Worm (Caenorhabditis elegans) whole organism, young adult: ENCODE results near the gene F41C3.2.

Experiments
- B0019.2 ChIP-seq: fragments of 200-800 bp; sonication (Bioruptor generic); conservative IDR thresholded peaks from 2 replicates; pipeline ENCODE4 v1.3.6; 2022; ENCODE audit warnings: missing genetic modification reagents, missing genetic modification characterization, missing compliant biosample characterization
- B0035.1 ChIP-seq: sonication (generic microtip); optimal IDR thresholded peaks from 2 replicates; lab custom pipeline; 2016; ENCODE audit warnings: missing genetic modification characterization, mild to moderate bottlenecking, missing compliant biosample characterization, missing genotype, missing genetic modification reagents
- F23B12.7 ChIP-seq: sonication (generic microtip); optimal IDR thresholded peaks from 2 replicates; lab custom pipeline; 2017; ENCODE audit warnings: missing genetic modification characterization, mild to moderate bottlenecking, missing compliant biosample characterization, antibody characterized with exemption, moderate library complexity; ENCODE audit not compliant: insufficient read depth
- F39B2.1 ChIP-seq: fragments of 200-800 bp; sonication (Bioruptor generic); IDR thresholded peaks from 2 replicates; pipeline ENCODE4 v1.3.6; 2022; ENCODE audit warnings: missing genetic modification reagents, missing genetic modification characterization, missing compliant biosample characterization
- F57C9.4 ChIP-seq: sonication (generic microtip); optimal IDR thresholded peaks from 2 replicates; lab custom pipeline; 2017; ENCODE audit warnings: mild to moderate bottlenecking, missing genetic modification characterization, missing compliant biosample characterization
- T07F8.4 ChIP-seq: sonication (generic microtip); optimal IDR thresholded peaks from 2 replicates; lab custom pipeline; 2016; ENCODE audit warnings: mild to moderate bottlenecking, missing genetic modification characterization, moderate library complexity, missing compliant biosample characterization
- T26A5.8 ChIP-seq: sonication (generic microtip); optimal IDR thresholded peaks from 2 replicates; lab custom pipeline; 2016; ENCODE audit warnings: missing genetic modification characterization, missing compliant biosample characterization
- Y53F4B.3 ChIP-seq: fragments of 200-800 bp; sonication (Bioruptor generic); IDR thresholded peaks from 2 replicates; pipeline ENCODE4 v1.3.6; 2022; ENCODE audit warnings: missing genetic modification reagents, missing genetic modification characterization, missing compliant biosample characterization
- Y53G8AR.9 ChIP-seq: fragments of 200-800 bp; sonication (Bioruptor generic); conservative IDR thresholded peaks from 2 replicates; pipeline ENCODE4 v1.3.6; 2022; ENCODE audit warnings: missing genetic modification reagents, missing genetic modification characterization, missing compliant biosample characterization
- Y56A3A.18 ChIP-seq: fragments of 200-800 bp; sonication (Bioruptor generic); IDR thresholded peaks from 2 replicates; pipeline ENCODE4 v1.3.6; 2022; ENCODE audit warnings: missing genetic modification reagents, missing genetic modification characterization, missing compliant biosample characterization
- Y67H2A.10 ChIP-seq: fragments of 200-800 bp; sonication (Bioruptor generic); conservative IDR thresholded peaks from 2 replicates; pipeline ENCODE4 v1.3.6; 2022; ENCODE audit warnings: missing genetic modification reagents, missing genetic modification characterization, missing compliant biosample characterization
- ZK185.1 ChIP-seq: sonication (generic microtip); optimal IDR thresholded peaks from 2 replicates; lab custom pipeline; 2016; ENCODE audit warnings: mild to moderate bottlenecking, missing genetic modification characterization, missing compliant biosample characterization; ENCODE audit not compliant: poor library complexity, severe bottlenecking
- akir-1 ChIP-seq: fragments of 200-800 bp; sonication (Bioruptor generic); optimal IDR thresholded peaks from 2 replicates; lab custom pipeline; 2018; ENCODE audit warnings: mild to moderate bottlenecking, missing genetic modification characterization, moderate library complexity, missing compliant biosample characterization
- aptf-2 ChIP-seq: fragments of 200-800 bp; sonication (Bioruptor generic); conservative IDR thresholded peaks from 2 replicates; pipeline ENCODE4 v1.3.6; 2022; ENCODE audit warnings: missing genetic modification reagents, missing genetic modification characterization, missing compliant biosample characterization
- atf-7 ChIP-seq: sonication (generic microtip); optimal IDR thresholded peaks from 2 replicates; lab custom pipeline; 2017; ENCODE audit warnings: mild to moderate bottlenecking, missing genetic modification characterization, missing compliant biosample characterization
- attf-5 ChIP-seq: fragments of 200-800 bp; sonication (Bioruptor generic); optimal IDR thresholded peaks from 2 replicates; lab custom pipeline; 2018; ENCODE audit warnings: mild to moderate bottlenecking, missing genetic modification characterization, missing compliant biosample characterization
- bed-2 ChIP-seq: fragments of 200-800 bp; sonication (Bioruptor generic); IDR thresholded peaks from 2 replicates; pipeline ENCODE4 v1.3.6; 2022; ENCODE audit warnings: missing genetic modification reagents, missing genetic modification characterization, missing compliant biosample characterization
- ceh-58 ChIP-seq: fragments of 200-800 bp; sonication (Bioruptor generic); IDR thresholded peaks from 2 replicates; pipeline ENCODE4 v1.3.6; 2022; ENCODE audit warnings: missing genetic modification characterization, missing compliant biosample characterization
- ceh-79 ChIP-seq: sonication (generic microtip); optimal IDR thresholded peaks from 2 replicates; lab custom pipeline; 2017; ENCODE audit warnings: mild to moderate bottlenecking, missing genetic modification characterization, missing compliant biosample characterization
- die-1 ChIP-seq: sonication (generic microtip); optimal IDR thresholded peaks from 2 replicates; lab custom pipeline; 2016; ENCODE audit warnings: missing genotype, mild to moderate bottlenecking, missing genetic modification characterization, missing compliant biosample characterization
- dpl-1 ChIP-seq: fragments of 150-350 bp; optimal IDR thresholded peaks from 2 replicates; lab custom pipeline; 2014; ENCODE audit warnings: missing biosample characterization, missing genetic modification reagents, missing genetic modification characterization
- egl-18 ChIP-seq: fragments of 200-800 bp; sonication (Bioruptor generic); IDR thresholded peaks from 2 replicates; pipeline ENCODE4 v1.3.6; 2022; ENCODE audit warnings: missing genetic modification reagents, missing genetic modification characterization, missing compliant biosample characterization
- egrh-3 ChIP-seq: fragments of 200-800 bp; sonication (Bioruptor generic); IDR thresholded peaks from 2 replicates; pipeline ENCODE4 v1.3.6; 2022; ENCODE audit warnings: missing genetic modification reagents, missing genetic modification characterization, missing compliant biosample characterization
- ekl-4 ChIP-seq: fragments of 200-800 bp; sonication (Bioruptor generic); IDR thresholded peaks from 2 replicates; pipeline ENCODE4 v1.3.6; 2022; ENCODE audit warnings: missing genetic modification reagents, missing genetic modification characterization, missing compliant biosample characterization
- fkh-3 ChIP-seq: sonication (generic microtip); optimal IDR thresholded peaks from 2 replicates; lab custom pipeline; 2016; ENCODE audit warnings: mild to moderate bottlenecking, missing genetic modification characterization, missing compliant biosample characterization
- gei-17 ChIP-seq: fragments of 200-800 bp; sonication (Bioruptor generic); optimal IDR thresholded peaks from 2 replicates; lab custom pipeline; 2018; ENCODE audit warnings: mild to moderate bottlenecking, missing genetic modification characterization, missing compliant biosample characterization
- hlh-12 ChIP-seq: sonication (generic microtip); optimal IDR thresholded peaks from 2 replicates; lab custom pipeline; 2016; ENCODE audit warnings: missing genetic modification characterization, missing compliant biosample characterization
- hrde-1 ChIP-seq: sonication (generic microtip); optimal IDR thresholded peaks from 2 replicates; lab custom pipeline; 2016; ENCODE audit warnings: missing genetic modification characterization, mild to moderate bottlenecking, missing compliant biosample characterization, moderate library complexity, missing genotype, missing genetic modification reagents, borderline replicate concordance
- let-607 ChIP-seq, 2 experiments: fragments of 200-800 bp in 1 of 2; sonication (Bioruptor generic) in 1 of 2; sonication (generic microtip) in 1 of 2; optimal IDR thresholded peaks; 2 replicates each; lab custom pipeline; 2016 to 2018; ENCODE audit warnings: mild to moderate bottlenecking in 2 of 2, missing compliant biosample characterization in 2 of 2, missing genetic modification characterization in 2 of 2, moderate library complexity in 2 of 2, missing genotype in 1 of 2
- lin-26 ChIP-seq: fragments of 200-800 bp; sonication (Bioruptor generic); IDR thresholded peaks from 2 replicates; pipeline ENCODE4 v1.3.6; 2022; ENCODE audit warnings: missing genetic modification reagents, missing genetic modification characterization, missing compliant biosample characterization
- madf-3 ChIP-seq: fragments of 200-800 bp; sonication (Bioruptor generic); IDR thresholded peaks from 2 replicates; pipeline ENCODE4 v1.3.6; 2022; ENCODE audit warnings: missing genetic modification reagents, missing genetic modification characterization, missing compliant biosample characterization
- madf-6 ChIP-seq: fragments of 200-800 bp; sonication (Bioruptor generic); IDR thresholded peaks from 2 replicates; pipeline ENCODE4 v1.3.6; 2022; ENCODE audit warnings: missing genetic modification reagents, missing genetic modification characterization, missing compliant biosample characterization
- nfyb-1 ChIP-seq: fragments of 200-800 bp; sonication (Bioruptor generic); IDR thresholded peaks from 2 replicates; pipeline ENCODE4 v1.3.6; 2022; ENCODE audit warnings: missing genetic modification reagents, missing genetic modification characterization, missing compliant biosample characterization
- nhr-27 ChIP-seq: fragments of 200-800 bp; sonication (Bioruptor generic); optimal IDR thresholded peaks from 2 replicates; lab custom pipeline; 2018; ENCODE audit warnings: mild to moderate bottlenecking, missing genetic modification characterization, moderate library complexity, missing compliant biosample characterization
- nhr-90 ChIP-seq: sonication (generic microtip); optimal IDR thresholded peaks from 2 replicates; lab custom pipeline; 2016; ENCODE audit warnings: missing genotype, mild to moderate bottlenecking, missing genetic modification characterization, missing compliant biosample characterization
- rpc-1 ChIP-seq, 2 experiments: fragments of 150-350 bp in 1 of 2; sonication (generic microtip) in 1 of 2; optimal IDR thresholded peaks; 2 replicates each; lab custom pipeline; 2014 to 2018; ENCODE audit warnings: missing biosample characterization in 1 of 2, missing genetic modification characterization in 1 of 2, missing genetic modification reagents in 1 of 2, missing genotype in 1 of 2
- sdz-38 ChIP-seq: sonication (generic microtip); optimal IDR thresholded peaks from 2 replicates; lab custom pipeline; 2016; ENCODE audit warnings: missing genotype, missing genetic modification characterization, missing compliant biosample characterization
- sea-2 ChIP-seq: fragments of 200-800 bp; sonication (Bioruptor generic); IDR thresholded peaks from 2 replicates; pipeline ENCODE4 v1.3.6; 2022; ENCODE audit warnings: missing genetic modification characterization, missing compliant biosample characterization
- snpc-1.1 ChIP-seq: sonication (generic microtip); optimal IDR thresholded peaks from 2 replicates; lab custom pipeline; 2017; ENCODE audit warnings: missing genetic modification characterization, mild to moderate bottlenecking, missing compliant biosample characterization, antibody characterized with exemption, moderate library complexity, missing genotype, missing genetic modification reagents; ENCODE audit not compliant: insufficient read depth
- somi-1 ChIP-seq: fragments of 200-800 bp; sonication (Bioruptor generic); optimal IDR thresholded peaks from 2 replicates; lab custom pipeline; 2018; ENCODE audit warnings: mild to moderate bottlenecking, missing genetic modification characterization, missing compliant biosample characterization
- sptf-2 ChIP-seq: fragments of 200-800 bp; sonication (Bioruptor generic); optimal IDR thresholded peaks from 2 replicates; lab custom pipeline; 2018; ENCODE audit warnings: mild to moderate bottlenecking, missing genetic modification characterization, missing compliant biosample characterization
- tbp1 ChIP-seq: fragments of 200-800 bp; sonication (Bioruptor generic); optimal IDR thresholded peaks from 2 replicates; lab custom pipeline; 2018; ENCODE audit warnings: mild to moderate bottlenecking, missing genetic modification characterization, missing compliant biosample characterization
- tlf-1 ChIP-seq: fragments of 200-800 bp; sonication (Bioruptor generic); optimal IDR thresholded peaks from 2 replicates; lab custom pipeline; 2018; ENCODE audit warnings: mild to moderate bottlenecking, missing genetic modification characterization, missing compliant biosample characterization
- unc-130 ChIP-seq: sonication (generic microtip); optimal IDR thresholded peaks from 2 replicates; lab custom pipeline; 2016; ENCODE audit warnings: missing genetic modification reagents, missing genetic modification characterization, missing compliant biosample characterization
- xnd-1 ChIP-seq: sonication (generic microtip); optimal IDR thresholded peaks from 2 replicates; lab custom pipeline; 2016; ENCODE audit warnings: missing genotype, missing genetic modification reagents, missing genetic modification characterization, missing compliant biosample characterization
- zim-3 ChIP-seq: sonication (generic microtip); optimal IDR thresholded peaks from 2 replicates; lab custom pipeline; 2017; ENCODE audit warnings: mild to moderate bottlenecking, missing genetic modification characterization, moderate library complexity, missing compliant biosample characterization
- ztf-22 ChIP-seq: fragments of 200-800 bp; sonication (Bioruptor generic); optimal IDR thresholded peaks from 2 replicates; lab custom pipeline; 2018; ENCODE audit warnings: mild to moderate bottlenecking, missing genetic modification characterization, moderate library complexity, missing compliant biosample characterization
- ztf-28 ChIP-seq: fragments of 200-800 bp; sonication (Bioruptor generic); IDR thresholded peaks from 2 replicates; pipeline ENCODE4 v1.3.6; 2022; ENCODE audit warnings: missing genetic modification reagents, missing genetic modification characterization, missing compliant biosample characterization
- ztf-6 ChIP-seq: fragments of 200-800 bp; sonication (Bioruptor generic); IDR thresholded peaks from 2 replicates; pipeline ENCODE4 v1.3.6; 2022; ENCODE audit warnings: missing genetic modification reagents, missing genetic modification characterization, missing compliant biosample characterization

F41C3.2 gene

ce11 chrII:4703011-4703410, 46.8 kb upstream of the F41C3.2 start (continued):
- TF ChIP-seq tbp1 (GFP tag; lab: Kevin White, UChicago) = peak; percentile 6
- TF ChIP-seq tlf-1 (GFP tag; lab: Kevin White, UChicago) = peak; percentile 64
- TF ChIP-seq T07F8.4 (tag; lab: Kevin White, UChicago) = no peak
- no peak for TF ChIP-seq nhr-27 (tag; lab: Kevin White, UChicago)
- TF ChIP-seq madf-3 (GFP tag; lab: Robert Waterston, UW) = peak; percentile 76
- no peak for TF ChIP-seq akir-1 (GFP tag; lab: Kevin White, UChicago)
- TF ChIP-seq unc-130 (GFP tag; lab: Kevin White, UChicago) = peak; percentile 66
- no peak for TF ChIP-seq aptf-2 (GFP tag; lab: Robert Waterston, UW)
- TF ChIP-seq zim-3 (tag; lab: Kevin White, UChicago) = no peak
- TF ChIP-seq T26A5.8 (tag; lab: Kevin White, UChicago) = no peak
- no peak for TF ChIP-seq attf-5 (GFP tag; lab: Kevin White, UChicago)
- TF ChIP-seq hlh-12 (tag; lab: Kevin White, UChicago) = no peak
- no peak for TF ChIP-seq egrh-3
- no peak for TF ChIP-seq ceh-58 (GFP tag; lab: Robert Waterston, UW)
- no peak for TF ChIP-seq ZK185.1 (tag; lab: Kevin White, UChicago)
- TF ChIP-seq let-607 (tag; optimal IDR thresholded peaks at IDR 0.05; lab: Kevin White, UChicago) = no peak
- no peak for TF ChIP-seq egl-18 (GFP tag; lab: Robert Waterston, UW)
- peak; percentile 92 for TF ChIP-seq hrde-1 (tag; lab: Kevin White, UChicago)
- no peak for TF ChIP-seq fkh-3 (tag; lab: Kevin White, UChicago)
- no peak for TF ChIP-seq dpl-1 (GFP tag; lab: Kevin White, UChicago)
- peak; percentile 19 for TF ChIP-seq F23B12.7 (tag; lab: Kevin White, UChicago)
- 0 out of 2 replicates have a peak, but pooled peaks have one; percentile 28 for TF ChIP-seq nfyb-1
- no peak for TF ChIP-seq snpc-1.1 (tag; lab: Kevin White, UChicago)
- TF ChIP-seq sdz-38 (tag; lab: Kevin White, UChicago) = no peak
- no peak for TF ChIP-seq ceh-79 (tag; lab: Kevin White, UChicago)
- no peak for TF ChIP-seq Y56A3A.18 (GFP tag; lab: Robert Waterston, UW)
- no peak for TF ChIP-seq B0035.1 (tag; lab: Kevin White, UChicago)
- TF ChIP-seq ztf-6 (GFP tag; lab: Robert Waterston, UW) = no peak
- peak; percentile 78 for TF ChIP-seq madf-6 (GFP tag; lab: Robert Waterston, UW)
- TF ChIP-seq nhr-90 (tag; lab: Kevin White, UChicago) = no peak
- no peak for TF ChIP-seq ztf-28 (GFP tag; lab: Robert Waterston, UW)
- peak; percentile 11 for TF ChIP-seq atf-7 (tag; lab: Kevin White, UChicago)
- TF ChIP-seq rpc-1 (optimal IDR thresholded peaks at IDR 0.05; lab: Kevin White, UChicago) = no peak
- TF ChIP-seq rpc-1 (tag; optimal IDR thresholded peaks at IDR 0.05; lab: Kevin White, UChicago) = no peak
- TF ChIP-seq B0019.2 (GFP tag; lab: Robert Waterston, UW) = no peak
- TF ChIP-seq sea-2 (GFP tag; lab: Robert Waterston, UW) = no peak
- TF ChIP-seq lin-26 (GFP tag; lab: Robert Waterston, UW) = peak; percentile 78
- TF ChIP-seq Y53G8AR.9 (GFP tag; lab: Robert Waterston, UW) = peak; percentile 83
- peak; percentile 74 for TF ChIP-seq ekl-4 (GFP tag; lab: Robert Waterston, UW)
- no peak for TF ChIP-seq F57C9.4 (tag; lab: Kevin White, UChicago)
- no peak for TF ChIP-seq Y67H2A.10 (GFP tag; lab: Robert Waterston, UW)
- TF ChIP-seq sptf-2 (GFP tag; lab: Kevin White, UChicago) = no peak
- no peak for TF ChIP-seq ztf-22 (GFP tag; lab: Kevin White, UChicago)
- TF ChIP-seq xnd-1 (tag; lab: Kevin White, UChicago) = peak; percentile 13
- no peak for TF ChIP-seq Y53F4B.3 (GFP tag; lab: Robert Waterston, UW)
- no peak for TF ChIP-seq gei-17 (GFP tag; lab: Kevin White, UChicago)
- TF ChIP-seq die-1 = peak; percentile 10
- TF ChIP-seq bed-2 = no peak
- no peak for TF ChIP-seq somi-1 (GFP tag; lab: Kevin White, UChicago)
- TF ChIP-seq F39B2.1 = no peak
